Fruit fly (Drosophila melanogaster) whole organism, embryonic: ENCODE results near the gene RpL35.
A peak's percentile ranks its signal among the peaks of the same experiment; 100 is the strongest.

ENCODE experiments used
- CG10209 ChIP-seq: fragments of 200-800 bp; sonication (Bioruptor generic); optimal IDR thresholded peaks from 3 replicates; lab custom pipeline; 2017; ENCODE audit warnings: missing biosample characterization, mild to moderate bottlenecking, missing genetic modification characterization, missing genetic modification reagents
- CG11093 ChIP-seq: fragments of 200-800 bp; sonication (Bioruptor generic); IDR thresholded peaks from 3 replicates; pipeline ENCODE4 v1.3.6; 2022; ENCODE audit warnings: missing biosample characterization, missing genetic modification characterization
- CG11504 ChIP-seq: fragments of 200-800 bp; sonication (Bioruptor generic); optimal IDR thresholded peaks from 3 replicates; lab custom pipeline; 2019; ENCODE audit warnings: missing biosample characterization, mild to moderate bottlenecking, missing genetic modification characterization, moderate library complexity
- CG12071 ChIP-seq: fragments of 200-800 bp; sonication (Bioruptor generic); optimal IDR thresholded peaks from 3 replicates; lab custom pipeline; 2018; ENCODE audit warnings: missing biosample characterization, mild to moderate bottlenecking, missing genetic modification characterization
- CG12219 ChIP-seq: fragments of 200-800 bp; sonication (Bioruptor generic); optimal IDR thresholded peaks from 3 replicates; lab custom pipeline; 2018; ENCODE audit warnings: missing biosample characterization, mild to moderate bottlenecking, missing genetic modification characterization
- CG12299 ChIP-seq: fragments of 200-800 bp; sonication (Bioruptor generic); optimal IDR thresholded peaks from 2 replicates; lab custom pipeline; 2018; ENCODE audit warnings: missing biosample characterization, mild to moderate bottlenecking, missing genetic modification characterization
- CG14441 ChIP-seq: fragments of 200-800 bp; sonication (Bioruptor generic); IDR thresholded peaks from 2 replicates; pipeline ENCODE4 v1.3.6; 2022; ENCODE audit warnings: missing biosample characterization, missing genetic modification characterization
- CG14667 ChIP-seq: fragments of 200-800 bp; sonication (Bioruptor generic); IDR thresholded peaks from 2 replicates; pipeline ENCODE4 v1.3.6; 2022; ENCODE audit warnings: missing biosample characterization, missing genetic modification characterization
- CG17612 ChIP-seq: fragments of 200-800 bp; sonication (Bioruptor generic); IDR thresholded peaks from 2 replicates; pipeline ENCODE4 v1.3.6; 2022; ENCODE audit warnings: missing biosample characterization, missing genetic modification characterization
- CG18619 ChIP-seq: fragments of 200-800 bp; sonication (Bioruptor generic); optimal IDR thresholded peaks from 3 replicates; lab custom pipeline; 2017; ENCODE audit warnings: missing biosample characterization, mild to moderate bottlenecking, missing genetic modification characterization
- CG30431 ChIP-seq: fragments of 200-800 bp; sonication (Bioruptor generic); optimal IDR thresholded peaks from 2 replicates; lab custom pipeline; 2017; ENCODE audit warnings: missing biosample characterization, missing genetic modification characterization
- CG34224 ChIP-seq: fragments of 200-800 bp; sonication (Bioruptor generic); IDR thresholded peaks from 3 replicates; pipeline ENCODE4 v1.3.6; 2022; ENCODE audit warnings: missing biosample characterization, missing genetic modification characterization; ENCODE audit not compliant: partially characterized antibody
- CG34376 ChIP-seq: fragments of 200-800 bp; sonication (Bioruptor generic); optimal IDR thresholded peaks from 2 replicates; lab custom pipeline; 2018; ENCODE audit warnings: missing biosample characterization, mild to moderate bottlenecking, missing genetic modification characterization
- CG34422 ChIP-seq: fragments of 200-800 bp; sonication (Bioruptor generic); IDR thresholded peaks from 3 replicates; pipeline ENCODE4 v1.3.6; 2022; ENCODE audit warnings: missing biosample characterization, missing genetic modification characterization
- CG4707 ChIP-seq: fragments of 200-800 bp; sonication (Bioruptor generic); optimal IDR thresholded peaks from 2 replicates; lab custom pipeline; 2018; ENCODE audit warnings: missing biosample characterization, mild to moderate bottlenecking, missing genetic modification characterization, moderate library complexity
- CG4730 ChIP-seq: fragments of 200-800 bp; sonication (Bioruptor generic); IDR thresholded peaks from 2 replicates; pipeline ENCODE4 v1.3.6; 2022; ENCODE audit warnings: missing biosample characterization, missing genetic modification characterization
- CG6683 ChIP-seq: fragments of 200-800 bp; sonication (Bioruptor generic); optimal IDR thresholded peaks from 2 replicates; lab custom pipeline; 2017; ENCODE audit warnings: missing biosample characterization, mild to moderate bottlenecking, missing genetic modification characterization, missing genetic modification reagents
- CG6813 ChIP-seq: fragments of 200-800 bp; sonication (Bioruptor generic); optimal IDR thresholded peaks from 2 replicates; lab custom pipeline; 2017; ENCODE audit warnings: missing biosample characterization, missing genetic modification characterization, mild to moderate bottlenecking, moderate library complexity, missing genetic modification reagents
- CG7372 ChIP-seq: fragments of 200-800 bp; sonication (Bioruptor generic); IDR thresholded peaks from 2 replicates; pipeline ENCODE4 v1.3.6; 2022; ENCODE audit warnings: missing biosample characterization, missing genetic modification characterization
- CG9437 ChIP-seq: fragments of 200-800 bp; sonication (Bioruptor generic); optimal IDR thresholded peaks from 2 replicates; lab custom pipeline; 2018; ENCODE audit warnings: missing biosample characterization, mild to moderate bottlenecking, missing genetic modification characterization
- D19A ChIP-seq: fragments of 200-800 bp; optimal IDR thresholded peaks from 3 replicates; lab custom pipeline; 2019; ENCODE audit warnings: missing biosample characterization, mild to moderate bottlenecking, missing genetic modification characterization, moderate library complexity
- Doc2 ChIP-seq: fragments of 200-800 bp; sonication (Bioruptor generic); IDR thresholded peaks from 2 replicates; pipeline ENCODE4 v1.3.6; 2022; ENCODE audit warnings: missing biosample characterization, missing genetic modification characterization
- Dref ChIP-seq: fragments of 200-800 bp; sonication (Bioruptor generic); IDR thresholded peaks from 2 replicates; pipeline ENCODE4 v1.3.6; 2022; ENCODE audit warnings: missing biosample characterization, missing genetic modification characterization
- Hand ChIP-seq: fragments of 200-800 bp; sonication (Bioruptor generic); optimal IDR thresholded peaks from 2 replicates; lab custom pipeline; 2017; ENCODE audit warnings: mild to moderate bottlenecking, missing biosample characterization, missing genetic modification reagents, missing genetic modification characterization
- Hmr ChIP-seq: fragments of 200-800 bp; sonication (Bioruptor generic); optimal IDR thresholded peaks from 3 replicates; lab custom pipeline; 2017; ENCODE audit warnings: mild to moderate bottlenecking, missing biosample characterization, missing genetic modification reagents, missing genetic modification characterization
- MBD-R2 ChIP-seq: fragments of 200-800 bp; sonication (Bioruptor generic); IDR thresholded peaks from 2 replicates; pipeline ENCODE4 v1.3.6; 2022; ENCODE audit warnings: missing biosample characterization, missing genetic modification characterization
- Med ChIP-seq: fragments of 200-800 bp; sonication (Bioruptor generic); peaks from one replicate; lab custom pipeline; 2016; ENCODE audit warnings: missing biosample characterization, missing genetic modification characterization, mild to moderate bottlenecking, inconsistent platforms, moderate library complexity
- Meics ChIP-seq: fragments of 200-800 bp; sonication (Bioruptor generic); optimal IDR thresholded peaks from 2 replicates; lab custom pipeline; 2017; ENCODE audit warnings: missing biosample characterization, mild to moderate bottlenecking, missing genetic modification characterization
- PHDP ChIP-seq: fragments of 200-800 bp; sonication (Bioruptor generic); optimal IDR thresholded peaks from 3 replicates; lab custom pipeline; 2018; ENCODE audit warnings: missing biosample characterization, mild to moderate bottlenecking, missing genetic modification characterization, moderate library complexity
- Ptx1 ChIP-seq: fragments of 200-800 bp; sonication (Bioruptor generic); IDR thresholded peaks from 2 replicates; pipeline ENCODE4 v1.3.6; 2022; ENCODE audit warnings: missing biosample characterization, missing genetic modification characterization
- Spps ChIP-seq: fragments of 200-800 bp; sonication (Bioruptor generic); optimal IDR thresholded peaks from 2 replicates; lab custom pipeline; 2018; ENCODE audit warnings: missing biosample characterization, mild to moderate bottlenecking, missing genetic modification characterization
- Ssrp ChIP-seq: fragments of 200-800 bp; sonication (Bioruptor generic); optimal IDR thresholded peaks from 2 replicates; lab custom pipeline; 2018; ENCODE audit warnings: missing biosample characterization, mild to moderate bottlenecking, missing genetic modification characterization, moderate library complexity
- dmrt99B ChIP-seq: fragments of 200-800 bp; sonication (Bioruptor generic); optimal IDR thresholded peaks from 2 replicates; lab custom pipeline; 2018; ENCODE audit warnings: missing biosample characterization, mild to moderate bottlenecking, missing genetic modification characterization, moderate library complexity
- dpn ChIP-seq, 2 experiments: fragments of 200-800 bp; sonication (Bioruptor generic); optimal IDR thresholded peaks; 3 replicates each; lab custom pipeline; 2016; ENCODE audit warnings: missing biosample characterization in 2 of 2, missing genetic modification characterization in 2 of 2
- esg ChIP-seq: fragments of 200-800 bp; sonication (Bioruptor generic); conservative IDR thresholded peaks from 2 replicates; pipeline ENCODE4 v1.3.6; 2022; ENCODE audit warnings: missing biosample characterization, missing genetic modification characterization
- eve ChIP-seq, 2 experiments: fragments of >200 bp; optimal IDR thresholded peaks; 2 replicates each; lab custom pipeline; 2017; ENCODE audit warnings: missing biosample characterization in 2 of 2, missing genetic modification characterization in 2 of 2
- exex ChIP-seq: fragments of 200-800 bp; sonication (Bioruptor generic); optimal IDR thresholded peaks from 4 replicates; lab custom pipeline; 2018; ENCODE audit warnings: missing biosample characterization, mild to moderate bottlenecking, missing genetic modification characterization, moderate library complexity
- fu2 ChIP-seq: fragments of 200-800 bp; sonication (Bioruptor generic); optimal IDR thresholded peaks from 2 replicates; lab custom pipeline; 2016; ENCODE audit warnings: missing biosample characterization, missing genetic modification characterization
- kah ChIP-seq: fragments of 200-800 bp; sonication (Bioruptor generic); optimal IDR thresholded peaks from 2 replicates; lab custom pipeline; 2018; ENCODE audit warnings: missing biosample characterization, mild to moderate bottlenecking, missing genetic modification characterization
- klu ChIP-seq: fragments of 200-800 bp; sonication (Bioruptor generic); IDR thresholded peaks from 2 replicates; pipeline ENCODE4 v1.3.6; 2022; ENCODE audit warnings: missing biosample characterization, missing genetic modification characterization
- pan ChIP-seq, 4 experiments: fragments of >200 bp in 3 of 4; fragments of 200-800 bp in 1 of 4; sonication (Bioruptor generic) in 1 of 4; optimal IDR thresholded peaks in 3 of 4; IDR thresholded peaks in 1 of 4; 2 replicates each; pipeline versions ENCODE4 v1.3.6 to Lab custom; 2017 to 2022; ENCODE audit warnings: missing biosample characterization in 2 of 4, missing genetic modification characterization in 2 of 4, mixed read lengths in 1 of 4
- prd ChIP-seq, 3 experiments: fragments of >200 bp in 2 of 3; fragments of 200-800 bp in 1 of 3; sonication (Bioruptor generic) in 1 of 3; optimal IDR thresholded peaks in 2 of 3; IDR thresholded peaks in 1 of 3; 2 replicates in 2 of 3; 3 replicates in 1 of 3; pipeline versions ENCODE4 v1.3.6 to Lab custom; 2017 to 2022; ENCODE audit warnings: missing biosample characterization in 1 of 3, missing genetic modification characterization in 1 of 3
- sd ChIP-seq: fragments of 200-800 bp; sonication (Bioruptor generic); optimal IDR thresholded peaks from 3 replicates; lab custom pipeline; 2018; ENCODE audit warnings: missing biosample characterization, mild to moderate bottlenecking, missing genetic modification characterization, moderate library complexity
- sisA ChIP-seq: fragments of 200-800 bp; sonication (Bioruptor generic); IDR thresholded peaks from 2 replicates; pipeline ENCODE4 v1.3.6; 2022; ENCODE audit warnings: missing biosample characterization, missing genetic modification characterization
- so ChIP-seq: fragments of 200-800 bp; sonication (Bioruptor generic); IDR thresholded peaks from 3 replicates; pipeline ENCODE4 v1.3.6; 2022; ENCODE audit warnings: missing biosample characterization, missing genetic modification characterization
- sug ChIP-seq: fragments of 200-800 bp; optimal IDR thresholded peaks from 2 replicates; lab custom pipeline; 2019; ENCODE audit warnings: missing biosample characterization, mild to moderate bottlenecking, missing genetic modification characterization, moderate library complexity
- ttk ChIP-seq: fragments of 200-800 bp; sonication (Bioruptor generic); IDR thresholded peaks from 2 replicates; pipeline ENCODE4 v2.1.2; 2022; ENCODE audit warnings: missing biosample characterization, missing genetic modification characterization
- wdn ChIP-seq: fragments of 200-800 bp; sonication (Bioruptor generic); IDR thresholded peaks from 2 replicates; pipeline ENCODE4 v1.3.6; 2022; ENCODE audit warnings: missing biosample characterization, missing genetic modification characterization

Gene RpL35

DNA sequence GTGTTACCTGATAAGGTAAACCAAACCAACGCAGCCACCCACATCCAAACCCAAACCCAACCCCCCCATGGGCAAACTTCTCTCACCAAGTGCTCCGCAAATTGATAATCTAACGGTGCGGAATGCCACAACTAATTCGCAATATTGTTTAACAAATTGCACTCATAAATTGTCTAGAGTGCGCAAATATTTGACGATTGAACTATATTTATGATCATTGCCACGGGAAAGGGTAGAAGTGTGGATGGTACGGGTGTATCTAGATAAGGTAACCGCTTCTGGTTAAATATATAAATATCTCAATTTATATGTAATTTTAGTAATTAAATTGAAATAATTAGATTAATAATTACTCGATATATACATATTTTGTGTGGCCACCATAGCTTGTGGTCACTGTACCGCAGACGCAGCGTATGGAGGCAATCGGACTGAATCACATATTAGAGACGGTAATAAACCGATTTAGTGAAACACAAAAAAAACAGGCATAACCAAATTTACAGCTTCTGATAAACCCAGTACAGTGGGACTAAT is 46.3 kb downstream of the RpL35 start (continued):
- peak; percentile 53 for TF ChIP-seq CG34376 (GFP tag; lab: Kevin White, UChicago)
- TF ChIP-seq Med (GFP tag; lab: Kevin White, UChicago): peak; percentile 68
- TF ChIP-seq sd (tag; lab: Kevin White, UChicago): peak; percentile 86
- peak; percentile 71 for TF ChIP-seq Hand (GFP tag; lab: Kevin White, UChicago)
- peak; percentile 65 for TF ChIP-seq CG10209 (GFP tag; lab: Kevin White, UChicago)
- TF ChIP-seq CG7372: peak; percentile 74
- peak; percentile 37; the same call in 1 of the 2 replicates for TF ChIP-seq esg
- peak; percentile 8 for TF ChIP-seq CG12299 (tag; lab: Kevin White, UChicago)
- TF ChIP-seq CG11504 (tag; lab: Kevin White, UChicago): peak; percentile 71
- peak; percentile 47; the same call in 1 of the 2 replicates for TF ChIP-seq MBD-R2 (GFP tag; lab: Robert Waterston, UW)
- peak; percentile 34; the same call in 1 of the 3 replicates for TF ChIP-seq so (GFP tag; lab: Robert Waterston, UW)
- TF ChIP-seq eve (GFP tag; optimal IDR thresholded peaks at IDR 0.05; lab: Kevin White, UChicago): no peak
- peak; percentile 31 for TF ChIP-seq D19A (tag; lab: Kevin White, UChicago)
- TF ChIP-seq CG6813 (GFP tag; lab: Kevin White, UChicago): peak; percentile 33
- TF ChIP-seq CG14667 (GFP tag; lab: Robert Waterston, UW): peak; percentile 56
- peak; percentile 57 for TF ChIP-seq sisA (GFP tag; lab: Robert Waterston, UW)
- TF ChIP-seq CG4707 (GFP tag; lab: Kevin White, UChicago): no peak
- peak; percentile 57; the same call in 1 of the 2 replicates for TF ChIP-seq CG4730 (GFP tag; lab: Robert Waterston, UW)
- peak; percentile 42 for TF ChIP-seq CG9437 (GFP tag; lab: Kevin White, UChicago)
- TF ChIP-seq CG6683 (GFP tag; lab: Kevin White, UChicago): peak; percentile 44
- peak; percentile 77 for TF ChIP-seq Hmr (GFP tag; lab: Kevin White, UChicago)
- no peak for TF ChIP-seq prd (optimal IDR thresholded peaks at IDR 0.05; lab: Kevin White, UChicago)
- TF ChIP-seq prd (GFP tag; IDR thresholded peaks at IDR 0.05; lab: Robert Waterston, UW): peak; percentile 71; the same call in 2 of the 3 replicates
- TF ChIP-seq CG17612: peak; percentile 61; the same call in 1 of the 2 replicates
- peak; percentile 80 for TF ChIP-seq Meics
- TF ChIP-seq ttk: peak; percentile 58; the same call in 1 of the 2 replicates
- peak; percentile 94 for TF ChIP-seq exex (tag; lab: Kevin White, UChicago)
- no peak for TF ChIP-seq Ssrp (tag; lab: Kevin White, UChicago)
- TF ChIP-seq wdn (GFP tag; lab: Robert Waterston, UW): peak; percentile 69
- no peak for TF ChIP-seq Doc2 (GFP tag; lab: Robert Waterston, UW)
- TF ChIP-seq Spps (tag; lab: Kevin White, UChicago): no peak
- peak; percentile 92 for TF ChIP-seq sug (tag; lab: Kevin White, UChicago)
- TF ChIP-seq klu (GFP tag; lab: Robert Waterston, UW): no peak
- no peak for TF ChIP-seq pan (optimal IDR thresholded peaks at IDR 0.05; lab: Kevin White, UChicago)
- peak in 1 of 2 experiments; percentile 65 for TF ChIP-seq pan (GFP tag; optimal IDR thresholded peaks at IDR 0.05 in 1 of 2, IDR thresholded peaks at IDR 0.05 in 1 of 2)
- TF ChIP-seq dmrt99B (tag; lab: Kevin White, UChicago): peak; percentile 56
- TF ChIP-seq CG14441 (GFP tag; lab: Robert Waterston, UW): peak; percentile 56; the same call in 1 of the 2 replicates
- no peak for TF ChIP-seq CG34224
- peak; percentile 67 for TF ChIP-seq Ptx1 (GFP tag; lab: Robert Waterston, UW)
- TF ChIP-seq dpn (GFP tag; optimal IDR thresholded peaks at IDR 0.05; lab: Kevin White, UChicago): peak in 1 of 2 experiments; percentile 49
- TF ChIP-seq fu2 (GFP tag; lab: Kevin White, UChicago): no peak
- peak; percentile 55; the same call in 1 of the 3 replicates for TF ChIP-seq CG34422 (GFP tag; lab: Robert Waterston, UW)
- no peak for TF ChIP-seq CG30431 (GFP tag; lab: Kevin White, UChicago)
- peak; percentile 22 for TF ChIP-seq CG12071 (GFP tag; lab: Kevin White, UChicago)
- TF ChIP-seq CG18619 (GFP tag; lab: Kevin White, UChicago): peak; percentile 44
- TF ChIP-seq CG11093 (GFP tag; lab: Robert Waterston, UW): no peak
- peak; percentile 69 for TF ChIP-seq PHDP (tag; lab: Kevin White, UChicago)
- TF ChIP-seq CG12219: peak; percentile 32
- peak; percentile 12 for TF ChIP-seq kah (GFP tag; lab: Kevin White, UChicago)
- TF ChIP-seq Dref (GFP tag; lab: Robert Waterston, UW): peak; percentile 26; the same call in 1 of the 2 replicates
